Fruit fly (Drosophila melanogaster) Kc167 (cell line): ENCODE data around the gene Kap-alpha3.

Source experiments
- Myc ChIP-seq: fragments of >200 bp; optimal IDR thresholded peaks from 2 replicates; lab custom pipeline; 2017; ENCODE audit warnings: missing external identifiers
- Sin3A ChIP-seq: fragments of >200 bp; optimal IDR thresholded peaks from 2 replicates; lab custom pipeline; 2018; ENCODE audit warnings: missing external identifiers
- insv ChIP-seq: fragments of >200 bp; optimal IDR thresholded peaks from 3 replicates; lab custom pipeline; 2018; ENCODE audit warnings: missing external identifiers
- ttk ChIP-seq: sonication (Bioruptor generic); optimal IDR thresholded peaks from 2 replicates; lab custom pipeline; 2017; ENCODE audit warnings: missing external identifiers

DNA sequence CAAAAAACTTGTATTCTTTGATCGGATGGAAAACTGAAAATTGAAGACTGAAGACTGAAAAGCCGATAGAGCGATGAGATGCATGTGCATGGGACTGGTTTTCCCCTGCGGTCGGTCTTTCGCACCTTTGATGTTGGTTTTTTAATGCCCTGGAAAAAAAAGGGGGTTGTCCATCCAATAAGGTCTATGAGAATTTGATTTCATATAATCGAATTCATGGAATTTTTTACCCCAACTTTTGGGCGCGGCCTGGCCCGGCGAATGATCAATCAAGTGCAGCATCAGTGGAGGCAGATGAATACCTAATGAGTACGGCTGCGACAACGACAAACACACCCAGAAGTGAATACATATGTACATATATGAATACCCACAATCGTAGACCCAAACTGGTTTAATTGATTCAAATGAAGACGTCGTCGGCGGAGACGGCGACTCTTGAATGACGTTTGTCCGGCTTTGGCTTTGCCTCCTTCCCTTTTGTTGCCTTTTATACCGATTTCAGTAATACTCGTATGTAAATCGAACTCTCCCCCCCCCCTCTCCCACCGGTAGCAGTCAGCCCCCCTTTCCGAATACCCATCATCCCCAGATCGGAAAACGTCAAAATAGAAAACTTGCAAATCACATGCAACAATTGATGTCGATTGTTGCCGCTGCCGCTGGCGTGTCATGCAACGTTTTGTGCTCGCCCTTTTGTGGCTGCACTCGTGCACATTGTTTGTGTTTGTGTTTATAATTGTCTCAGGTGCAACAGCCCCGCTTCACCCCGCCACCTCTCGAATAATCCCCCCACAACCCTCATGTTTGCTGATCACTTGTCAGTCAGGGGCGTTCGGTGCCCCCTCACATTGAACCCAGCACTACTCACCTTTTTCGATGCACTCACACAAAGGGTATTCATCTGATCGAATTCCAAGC, 25.7 kb upstream of the Kap-alpha3 start:
- TF ChIP-seq insv (lab: Kevin White, UChicago): no peak
- TF ChIP-seq ttk (lab: Kevin White, UChicago): no peak
- TF ChIP-seq Sin3A (lab: Kevin White, UChicago): no peak
- no peak for TF ChIP-seq Myc (lab: Kevin White, UChicago)
